Fruit fly (Drosophila melanogaster): Measurements from ENCODE around the gene CG2126.
A peak's percentile ranks its signal among the peaks of the same experiment; 100 is the strongest.

The CG2126 gene

DNA sequence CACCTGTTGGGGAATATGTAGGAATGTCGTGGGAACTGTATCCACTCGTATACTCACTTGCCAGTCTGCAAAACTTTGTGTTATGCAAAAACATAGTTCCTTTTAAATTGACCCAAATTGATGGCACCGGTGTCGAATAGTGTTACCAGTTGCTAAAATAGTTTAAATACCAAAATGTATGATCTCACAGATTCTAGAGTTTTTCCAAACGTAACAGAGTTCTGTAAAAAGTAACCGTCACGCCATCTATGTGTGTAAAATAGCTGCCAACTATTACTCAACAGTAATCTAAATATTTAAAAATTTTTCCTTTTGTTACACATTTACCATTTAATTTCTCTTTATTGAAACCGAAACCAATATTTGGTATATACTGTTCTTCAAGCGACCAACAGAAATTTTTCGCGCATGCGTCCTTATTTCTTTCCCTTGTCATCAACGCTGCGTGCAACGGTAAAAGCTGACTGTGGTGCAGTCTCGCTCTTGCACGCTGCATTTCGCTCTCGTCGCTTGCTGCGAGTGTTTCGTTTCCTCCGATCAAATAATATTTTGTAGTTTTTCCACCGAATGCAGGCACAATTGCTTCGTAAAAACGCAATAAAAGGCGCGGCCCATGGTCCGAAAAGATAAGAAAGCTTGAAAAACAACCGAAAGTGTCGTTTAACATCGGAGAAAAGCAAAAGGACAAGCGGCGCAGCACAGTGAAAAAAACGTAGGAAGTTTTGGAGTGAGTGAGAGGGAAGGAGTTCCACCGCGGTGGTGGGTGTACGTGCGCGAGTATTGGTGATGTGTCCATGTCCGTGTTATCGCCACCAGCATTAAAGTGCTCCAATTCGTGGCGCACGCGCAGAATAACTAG, 35.9 kb upstream of the CG2126 start, which contains the start of the genes FeCH and RhoGAP100F (continued):
- TF ChIP-seq seq (GFP tag; IDR thresholded peaks at IDR 0.05) (peak; percentile 53; the same call in 1 of the 2 replicates), so (GFP tag; IDR thresholded peaks at IDR 0.05) (no peak), CG11398 (GFP tag; optimal IDR thresholded peaks at IDR 0.05) (no peak), mam (GFP tag; optimal IDR thresholded peaks at IDR 0.05) (no peak), Jarid2 (GFP tag; optimal IDR thresholded peaks at IDR 0.05) (no peak), tgo (GFP tag; IDR thresholded peaks at IDR 0.05) (no peak), CG17568 (GFP tag; optimal IDR thresholded peaks at IDR 0.05) (no peak), fru (optimal IDR thresholded peaks at IDR 0.05) (no peak), crc (GFP tag; optimal IDR thresholded peaks at IDR 0.05) (no peak), Hmx (GFP tag; optimal IDR thresholded peaks at IDR 0.05) (no peak), Hand (GFP tag; optimal IDR thresholded peaks at IDR 0.05) (peak; percentile 5), Deaf1 (tag; optimal IDR thresholded peaks at IDR 0.05) (peak; percentile 37), CG10462 (GFP tag; optimal IDR thresholded peaks at IDR 0.05) (no peak), otp (GFP tag; IDR thresholded peaks at IDR 0.05) (no peak), CG5953 (GFP tag; IDR thresholded peaks at IDR 0.05) (no peak), Fer3 (tag; optimal IDR thresholded peaks at IDR 0.05) (no peak), Dfd (GFP tag; optimal IDR thresholded peaks at IDR 0.05) (no peak), prd (optimal IDR thresholded peaks at IDR 0.05) (no peak), prd (GFP tag; IDR thresholded peaks at IDR 0.05) (no peak), CG18619 (GFP tag; optimal IDR thresholded peaks at IDR 0.05) (no peak), Poxn (GFP tag; IDR thresholded peaks at IDR 0.05) (no peak), Hmr (GFP tag; optimal IDR thresholded peaks at IDR 0.05) (no peak), az2 (GFP tag; optimal IDR thresholded peaks at IDR 0.05) (no peak), CG6854 (GFP tag; optimal IDR thresholded peaks at IDR 0.05) (no peak), CG1233 (GFP tag; optimal IDR thresholded peaks at IDR 0.05) (no peak), danr (GFP tag; IDR thresholded peaks at IDR 0.05) (no peak), CG13296 (GFP tag; optimal IDR thresholded peaks at IDR 0.05) (no peak), Oaz (GFP tag; IDR thresholded peaks at IDR 0.05) (no peak), BtbVII (GFP tag; optimal IDR thresholded peaks at IDR 0.05) (no peak), pnt (GFP tag; optimal IDR thresholded peaks at IDR 0.05) (no peak), corto (GFP tag; optimal IDR thresholded peaks at IDR 0.05) (no peak), pho (GFP tag; optimal IDR thresholded peaks at IDR 0.05) (no peak), Rx (GFP tag; IDR thresholded peaks at IDR 0.05) (no peak), en (GFP tag; optimal IDR thresholded peaks at IDR 0.05) (no peak), CG14667 (GFP tag; IDR thresholded peaks at IDR 0.05) (no peak), CG14860 (GFP tag; IDR thresholded peaks at IDR 0.05; ENCODE audit: partially characterized antibody) (no peak), CG12299 (tag; optimal IDR thresholded peaks at IDR 0.05) (no peak), vnd (GFP tag; IDR thresholded peaks at IDR 0.05; ENCODE audit: partially characterized antibody) (no peak), Ets65A (GFP tag) (peak; percentile 29), CG12071 (GFP tag; optimal IDR thresholded peaks at IDR 0.05) (no peak), CG15269 (tag; optimal IDR thresholded peaks at IDR 0.05) (no peak), CG2875 (GFP tag; optimal IDR thresholded peaks at IDR 0.05) (no peak), wek (GFP tag; optimal IDR thresholded peaks at IDR 0.05) (no peak), Blimp-1 (GFP tag; optimal IDR thresholded peaks at IDR 0.05) (no peak), CG6765 (GFP tag; optimal IDR thresholded peaks at IDR 0.05) (no peak), zen (tag; optimal IDR thresholded peaks at IDR 0.05) (no peak), cato (GFP tag; optimal IDR thresholded peaks at IDR 0.05; ENCODE audit: borderline replicate concordance) (no peak), B-H1 (GFP tag; IDR thresholded peaks at IDR 0.05) (no peak), Opbp (GFP tag; IDR thresholded peaks at IDR 0.05; ENCODE audit: partially characterized antibody) (no peak), CG17361 (GFP tag; IDR thresholded peaks at IDR 0.05) (no peak), Med (GFP tag) (peak; percentile 13)

Data from whole organism, embryonic.